Fruit fly (Drosophila melanogaster): ENCODE results near the gene RpS13.

dm6 chr2L:8344536-8344935 is 19.9 kb downstream of the RpS13 start:
- TF ChIP-seq tj (GFP tag; optimal IDR thresholded peaks at IDR 0.05): no peak
- no peak for TF ChIP-seq Crg-1 (GFP tag; optimal IDR thresholded peaks at IDR 0.05)

All from whole organism, adult.